Worm (Caenorhabditis elegans) whole organism, young adult: ENCODE data around the gene ZK353.3.

Experiments
- B0019.2 ChIP-seq: fragments of 200-800 bp; sonication (Bioruptor generic); conservative IDR thresholded peaks from 2 replicates; pipeline ENCODE4 v1.3.6; 2022; ENCODE audit warnings: missing genetic modification reagents, missing genetic modification characterization, missing compliant biosample characterization
- B0035.1 ChIP-seq: sonication (generic microtip); optimal IDR thresholded peaks from 2 replicates; lab custom pipeline; 2016; ENCODE audit warnings: missing genetic modification characterization, mild to moderate bottlenecking, missing compliant biosample characterization, missing genotype, missing genetic modification reagents
- B0336.3 ChIP-seq: fragments of 200-800 bp; sonication (Bioruptor generic); IDR thresholded peaks from 2 replicates; pipeline ENCODE4 v1.3.6; 2022; ENCODE audit warnings: missing genetic modification characterization, missing compliant biosample characterization
- D2030.7 ChIP-seq: fragments of 200-800 bp; sonication (Bioruptor generic); IDR thresholded peaks from 2 replicates; pipeline ENCODE4 v1.3.6; 2022; ENCODE audit warnings: missing genetic modification reagents, missing genetic modification characterization, missing compliant biosample characterization
- F22D6.2 ChIP-seq: sonication (generic microtip); optimal IDR thresholded peaks from 2 replicates; lab custom pipeline; 2016; ENCODE audit warnings: mild to moderate bottlenecking, missing genetic modification characterization, missing compliant biosample characterization
- F33H1.4 ChIP-seq: fragments of 200-800 bp; sonication (Bioruptor generic); IDR thresholded peaks from 2 replicates; pipeline ENCODE4 v1.3.6; 2022; ENCODE audit warnings: missing genetic modification reagents, missing genetic modification characterization, missing compliant biosample characterization
- F39B2.1 ChIP-seq: fragments of 200-800 bp; sonication (Bioruptor generic); IDR thresholded peaks from 2 replicates; pipeline ENCODE4 v1.3.6; 2022; ENCODE audit warnings: missing genetic modification reagents, missing genetic modification characterization, missing compliant biosample characterization
- F52B5.7 ChIP-seq: sonication (generic microtip); optimal IDR thresholded peaks from 2 replicates; lab custom pipeline; 2016; ENCODE audit warnings: mild to moderate bottlenecking, missing genetic modification characterization, missing compliant biosample characterization
- F55B11.4 ChIP-seq: sonication (generic microtip); optimal IDR thresholded peaks from 2 replicates; lab custom pipeline; 2016; ENCODE audit warnings: missing compliant biosample characterization, missing genetic modification characterization, borderline replicate concordance; ENCODE audit not compliant: insufficient read depth
- K12H6.12 ChIP-seq: fragments of 200-800 bp; sonication (Bioruptor generic); optimal IDR thresholded peaks from 2 replicates; lab custom pipeline; 2018; ENCODE audit warnings: mild to moderate bottlenecking, missing genetic modification characterization, missing compliant biosample characterization
- Y53F4B.3 ChIP-seq: fragments of 200-800 bp; sonication (Bioruptor generic); IDR thresholded peaks from 2 replicates; pipeline ENCODE4 v1.3.6; 2022; ENCODE audit warnings: missing genetic modification reagents, missing genetic modification characterization, missing compliant biosample characterization
- Y53G8AR.9 ChIP-seq: fragments of 200-800 bp; sonication (Bioruptor generic); conservative IDR thresholded peaks from 2 replicates; pipeline ENCODE4 v1.3.6; 2022; ENCODE audit warnings: missing genetic modification reagents, missing genetic modification characterization, missing compliant biosample characterization
- Y67H2A.10 ChIP-seq: fragments of 200-800 bp; sonication (Bioruptor generic); conservative IDR thresholded peaks from 2 replicates; pipeline ENCODE4 v1.3.6; 2022; ENCODE audit warnings: missing genetic modification reagents, missing genetic modification characterization, missing compliant biosample characterization
- Y95B8A.8 ChIP-seq: fragments of 200-800 bp; sonication (Bioruptor generic); IDR thresholded peaks from 2 replicates; pipeline ENCODE4 v1.3.6; 2022; ENCODE audit warnings: missing genetic modification reagents, missing genetic modification characterization, missing compliant biosample characterization
- athp-1 ChIP-seq: sonication (generic microtip); optimal IDR thresholded peaks from 2 replicates; lab custom pipeline; 2017; ENCODE audit warnings: mild to moderate bottlenecking, missing genetic modification characterization, missing compliant biosample characterization
- attf-6 ChIP-seq: fragments of 200-800 bp; sonication (Bioruptor generic); IDR thresholded peaks from 2 replicates; pipeline ENCODE4 v1.3.6; 2022; ENCODE audit warnings: missing genetic modification reagents, missing genetic modification characterization, missing compliant biosample characterization
- bed-1 ChIP-seq: fragments of 200-800 bp; sonication (Bioruptor generic); IDR thresholded peaks from 2 replicates; pipeline ENCODE4 v1.3.6; 2022; ENCODE audit warnings: missing genetic modification reagents, missing genetic modification characterization, missing compliant biosample characterization
- cebp-1 ChIP-seq, 2 experiments: fragments of 200-800 bp in 1 of 2; sonication (Bioruptor generic) in 1 of 2; sonication (generic microtip) in 1 of 2; IDR thresholded peaks in 1 of 2; optimal IDR thresholded peaks in 1 of 2; 2 replicates each; pipeline versions ENCODE4 v1.3.6 to Lab custom; 2017 to 2022; ENCODE audit warnings: missing compliant biosample characterization in 2 of 2, missing genetic modification characterization in 2 of 2, mild to moderate bottlenecking in 1 of 2, missing genetic modification reagents in 1 of 2, moderate library complexity in 1 of 2
- cebp-2 ChIP-seq: fragments of 200-800 bp; sonication (Bioruptor generic); IDR thresholded peaks from 2 replicates; pipeline ENCODE4 v1.3.6; 2022; ENCODE audit warnings: missing genetic modification characterization, missing compliant biosample characterization
- ceh-100 ChIP-seq: fragments of 200-800 bp; sonication (Bioruptor generic); IDR thresholded peaks from 2 replicates; pipeline ENCODE4 v1.3.6; 2022; ENCODE audit warnings: missing genetic modification reagents, missing genetic modification characterization, missing compliant biosample characterization
- ceh-40 ChIP-seq: fragments of 200-800 bp; sonication (Bioruptor generic); IDR thresholded peaks from 2 replicates; pipeline ENCODE4 v1.3.6; 2022; ENCODE audit warnings: missing genetic modification characterization, missing compliant biosample characterization
- ceh-58 ChIP-seq: fragments of 200-800 bp; sonication (Bioruptor generic); IDR thresholded peaks from 2 replicates; pipeline ENCODE4 v1.3.6; 2022; ENCODE audit warnings: missing genetic modification characterization, missing compliant biosample characterization
- die-1 ChIP-seq: sonication (generic microtip); optimal IDR thresholded peaks from 2 replicates; lab custom pipeline; 2016; ENCODE audit warnings: missing genotype, mild to moderate bottlenecking, missing genetic modification characterization, missing compliant biosample characterization
- dpff-1 ChIP-seq: sonication (generic microtip); optimal IDR thresholded peaks from 2 replicates; lab custom pipeline; 2017; ENCODE audit warnings: mild to moderate bottlenecking, missing genetic modification characterization, missing compliant biosample characterization
- gei-17 ChIP-seq: fragments of 200-800 bp; sonication (Bioruptor generic); optimal IDR thresholded peaks from 2 replicates; lab custom pipeline; 2018; ENCODE audit warnings: mild to moderate bottlenecking, missing genetic modification characterization, missing compliant biosample characterization
- hlh-12 ChIP-seq: sonication (generic microtip); optimal IDR thresholded peaks from 2 replicates; lab custom pipeline; 2016; ENCODE audit warnings: missing genetic modification characterization, missing compliant biosample characterization
- let-526 ChIP-seq: fragments of 200-800 bp; sonication (Bioruptor generic); IDR thresholded peaks from 2 replicates; pipeline ENCODE4 v1.3.6; 2022; ENCODE audit warnings: missing genetic modification reagents, missing genetic modification characterization, missing compliant biosample characterization
- lin-35 ChIP-seq, 3 experiments: fragments of 150-350 bp in 2 of 3; sonication (generic microtip) in 1 of 3; optimal IDR thresholded peaks; 2 replicates each; lab custom pipeline; 2014 to 2018; ENCODE audit warnings: missing biosample characterization in 3 of 3, missing genetic modification characterization in 3 of 3, missing genetic modification reagents in 3 of 3
- lin-54 ChIP-seq: fragments of 200-800 bp; sonication (Bioruptor generic); optimal IDR thresholded peaks from 2 replicates; lab custom pipeline; 2018; ENCODE audit warnings: mild to moderate bottlenecking, missing genetic modification characterization, missing compliant biosample characterization
- lsl-1 ChIP-seq: fragments of 200-800 bp; sonication (Bioruptor generic); optimal IDR thresholded peaks from 2 replicates; lab custom pipeline; 2018; ENCODE audit warnings: mild to moderate bottlenecking, missing genetic modification characterization, moderate library complexity, missing compliant biosample characterization
- madf-10 ChIP-seq: sonication (generic microtip); optimal IDR thresholded peaks from 2 replicates; lab custom pipeline; 2016; ENCODE audit warnings: mild to moderate bottlenecking, missing genetic modification characterization, missing compliant biosample characterization
- mel-28 ChIP-seq: sonication (generic microtip); optimal IDR thresholded peaks from 2 replicates; lab custom pipeline; 2016; ENCODE audit warnings: borderline replicate concordance, mild to moderate bottlenecking, missing genetic modification characterization, missing compliant biosample characterization
- nfya-1 ChIP-seq: sonication (generic microtip); optimal IDR thresholded peaks from 2 replicates; lab custom pipeline; 2017; ENCODE audit warnings: antibody characterized with exemption, missing compliant biosample characterization, missing genetic modification characterization, borderline replicate concordance; ENCODE audit not compliant: insufficient read depth
- nfya-2 ChIP-seq: fragments of 200-800 bp; sonication (Bioruptor generic); IDR thresholded peaks from 2 replicates; pipeline ENCODE4 v1.3.6; 2022; ENCODE audit warnings: missing genetic modification reagents, missing genetic modification characterization, missing compliant biosample characterization
- nfyb-1 ChIP-seq: fragments of 200-800 bp; sonication (Bioruptor generic); IDR thresholded peaks from 2 replicates; pipeline ENCODE4 v1.3.6; 2022; ENCODE audit warnings: missing genetic modification reagents, missing genetic modification characterization, missing compliant biosample characterization
- nhr-27 ChIP-seq: fragments of 200-800 bp; sonication (Bioruptor generic); optimal IDR thresholded peaks from 2 replicates; lab custom pipeline; 2018; ENCODE audit warnings: mild to moderate bottlenecking, missing genetic modification characterization, moderate library complexity, missing compliant biosample characterization
- rcor-1 ChIP-seq: fragments of 200-800 bp; sonication (Bioruptor generic); IDR thresholded peaks from 2 replicates; pipeline ENCODE4 v1.3.6; 2022; ENCODE audit warnings: missing genetic modification reagents, missing genetic modification characterization, missing compliant biosample characterization
- repo-1 ChIP-seq: sonication (generic microtip); optimal IDR thresholded peaks from 2 replicates; lab custom pipeline; 2017; ENCODE audit warnings: mild to moderate bottlenecking, missing genetic modification characterization, missing compliant biosample characterization
- snpc-1.3 ChIP-seq: sonication (generic microtip); optimal IDR thresholded peaks from 2 replicates; lab custom pipeline; 2017; ENCODE audit warnings: missing genetic modification characterization, mild to moderate bottlenecking, missing compliant biosample characterization, antibody characterized with exemption, moderate library complexity, missing genotype, missing genetic modification reagents; ENCODE audit not compliant: insufficient read depth
- tbp1 ChIP-seq: fragments of 200-800 bp; sonication (Bioruptor generic); optimal IDR thresholded peaks from 2 replicates; lab custom pipeline; 2018; ENCODE audit warnings: mild to moderate bottlenecking, missing genetic modification characterization, missing compliant biosample characterization
- tbx-9 ChIP-seq: sonication (generic microtip); optimal IDR thresholded peaks from 2 replicates; lab custom pipeline; 2016; ENCODE audit warnings: borderline replicate concordance, missing genetic modification characterization, inconsistent platforms, missing compliant biosample characterization
- unc-62 ChIP-seq: fragments of 150-350 bp; optimal IDR thresholded peaks from 2 replicates; lab custom pipeline; 2014; ENCODE audit warnings: missing biosample characterization, missing genetic modification reagents, missing genetic modification characterization
- zfh-2 ChIP-seq: fragments of 200-800 bp; sonication (Bioruptor generic); conservative IDR thresholded peaks from 2 replicates; pipeline ENCODE4 v1.3.6; 2022; ENCODE audit warnings: missing genetic modification reagents, missing genetic modification characterization, missing compliant biosample characterization
- zim-3 ChIP-seq: sonication (generic microtip); optimal IDR thresholded peaks from 2 replicates; lab custom pipeline; 2017; ENCODE audit warnings: mild to moderate bottlenecking, missing genetic modification characterization, moderate library complexity, missing compliant biosample characterization
- ztf-28 ChIP-seq: fragments of 200-800 bp; sonication (Bioruptor generic); IDR thresholded peaks from 2 replicates; pipeline ENCODE4 v1.3.6; 2022; ENCODE audit warnings: missing genetic modification reagents, missing genetic modification characterization, missing compliant biosample characterization
- ztf-3 ChIP-seq: fragments of 200-800 bp; sonication (Bioruptor generic); optimal IDR thresholded peaks from 2 replicates; lab custom pipeline; 2018; ENCODE audit warnings: mild to moderate bottlenecking, missing genetic modification characterization, missing compliant biosample characterization

Gene ZK353.3

DNA sequence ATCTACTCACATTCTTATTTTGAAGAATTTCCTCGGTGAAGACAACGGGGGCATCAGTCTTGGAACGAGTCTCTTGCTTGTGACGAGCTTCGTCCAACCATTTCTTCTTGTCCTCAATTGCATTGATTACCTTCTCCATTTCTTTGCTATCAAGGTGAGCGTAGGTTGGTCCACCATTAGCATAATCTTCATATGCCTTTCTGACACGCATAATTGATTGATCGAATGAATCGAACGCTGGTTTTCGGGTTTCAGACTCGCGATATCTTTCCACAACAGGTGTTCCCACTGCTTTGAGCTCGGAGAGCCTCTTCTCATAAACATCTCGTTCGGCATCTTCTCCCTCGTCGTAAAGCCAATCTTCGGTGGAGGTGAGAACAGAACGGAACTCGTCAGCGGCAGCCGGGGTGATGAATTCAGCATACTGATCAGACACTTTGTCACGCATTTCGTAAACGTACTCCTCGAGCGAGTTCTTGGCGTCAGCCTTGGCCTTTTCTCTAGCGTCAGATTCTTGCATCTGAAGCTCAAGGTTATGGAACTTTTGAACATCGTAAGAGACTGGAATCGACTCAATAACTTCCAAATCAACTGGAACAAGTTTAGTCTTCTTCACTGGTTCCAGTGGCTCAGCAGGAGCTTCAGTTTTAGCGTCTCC lies 48.8 kb downstream of the ZK353.3 start:
- TF ChIP-seq snpc-1.3 (tag; lab: Kevin White, UChicago) (no peak), zfh-2 (GFP tag; lab: Robert Waterston, UW) (peak; percentile 56), cebp-1 (GFP tag; IDR thresholded peaks at IDR 0.05; lab: Robert Waterston, UW) (no peak), cebp-1 (tag; optimal IDR thresholded peaks at IDR 0.05; lab: Kevin White, UChicago) (no peak), B0035.1 (tag; lab: Kevin White, UChicago) (no peak), attf-6 (no peak), lin-35 (GFP tag; optimal IDR thresholded peaks at IDR 0.05; lab: Kevin White, UChicago) (no peak), nfya-1 (tag; lab: Kevin White, UChicago) (no peak), B0336.3 (GFP tag; lab: Robert Waterston, UW) (0 out of 2 replicates have a peak, but pooled peaks have one; percentile 17), Y95B8A.8 (GFP tag; lab: Robert Waterston, UW) (0 out of 2 replicates have a peak, but pooled peaks have one; percentile 33), repo-1 (tag; lab: Kevin White, UChicago) (peak; percentile 9), die-1 (no peak), ceh-40 (no peak), tbx-9 (tag; lab: Kevin White, UChicago) (no peak), B0019.2 (GFP tag; lab: Robert Waterston, UW) (no peak), ztf-3 (GFP tag; lab: Kevin White, UChicago) (no peak), bed-1 (GFP tag; lab: Robert Waterston, UW) (no peak), dpff-1 (tag; lab: Kevin White, UChicago) (no peak), let-526 (GFP tag; lab: Robert Waterston, UW) (no peak), K12H6.12 (no peak), nfyb-1 (GFP tag; lab: Robert Waterston, UW) (no peak), hlh-12 (tag; lab: Kevin White, UChicago) (no peak), F55B11.4 (peak; percentile 32), madf-10 (tag; lab: Kevin White, UChicago) (no peak), F39B2.1 (GFP tag; lab: Robert Waterston, UW) (no peak), D2030.7 (GFP tag; lab: Robert Waterston, UW) (no peak), rcor-1 (GFP tag; lab: Robert Waterston, UW) (no peak), Y53F4B.3 (GFP tag; lab: Robert Waterston, UW) (no peak), unc-62 (GFP tag; lab: Kevin White, UChicago) (no peak), F52B5.7 (tag; lab: Kevin White, UChicago) (no peak)

ce11 chrIII:8446061-8446460 lies 50.3 kb downstream of the ZK353.3 start:
- TF ChIP-seq tbp1 (GFP tag; lab: Kevin White, UChicago) = no peak
- peak; percentile 70 for TF ChIP-seq Y53G8AR.9 (GFP tag; lab: Robert Waterston, UW)
- 0 out of 2 replicates have a peak, but pooled peaks have one; percentile 2 for TF ChIP-seq B0336.3 (GFP tag; lab: Robert Waterston, UW)
- TF ChIP-seq nhr-27 = no peak
- TF ChIP-seq madf-10 (tag; lab: Kevin White, UChicago) = no peak
- TF ChIP-seq ceh-100 (GFP tag; lab: Robert Waterston, UW) = 0 out of 2 replicates have a peak, but pooled peaks have one; percentile 19
- no peak for TF ChIP-seq athp-1
- TF ChIP-seq F22D6.2 = no peak
- peak; percentile 76; the same call in 1 of the 2 replicates for TF ChIP-seq cebp-2 (GFP tag; lab: Robert Waterston, UW)
- TF ChIP-seq dpff-1 (tag; lab: Kevin White, UChicago) = no peak
- no peak for TF ChIP-seq Y67H2A.10 (GFP tag; lab: Robert Waterston, UW)
- TF ChIP-seq ceh-58 (GFP tag; lab: Robert Waterston, UW) = no peak
- no peak for TF ChIP-seq F33H1.4 (GFP tag; lab: Robert Waterston, UW)
- no peak for TF ChIP-seq lsl-1 (GFP tag; lab: Kevin White, UChicago)
- TF ChIP-seq mel-28 = no peak
- TF ChIP-seq ztf-28 (GFP tag; lab: Robert Waterston, UW) = no peak
- TF ChIP-seq attf-6 = no peak
- TF ChIP-seq nfya-2 (GFP tag; lab: Robert Waterston, UW) = no peak
- TF ChIP-seq rcor-1 (GFP tag; lab: Robert Waterston, UW) = no peak; the same call in 1 of the 2 replicates
- TF ChIP-seq gei-17 (GFP tag; lab: Kevin White, UChicago) = no peak
- TF ChIP-seq zim-3 (tag; lab: Kevin White, UChicago) = peak; percentile 24
- TF ChIP-seq repo-1 (tag; lab: Kevin White, UChicago) = no peak
- peak; percentile 61 for TF ChIP-seq lin-54 (GFP tag; lab: Kevin White, UChicago)
